Fruit fly (Drosophila melanogaster): ENCODE data around the gene P5CDh2.

P5CDh2 gene

DNA sequence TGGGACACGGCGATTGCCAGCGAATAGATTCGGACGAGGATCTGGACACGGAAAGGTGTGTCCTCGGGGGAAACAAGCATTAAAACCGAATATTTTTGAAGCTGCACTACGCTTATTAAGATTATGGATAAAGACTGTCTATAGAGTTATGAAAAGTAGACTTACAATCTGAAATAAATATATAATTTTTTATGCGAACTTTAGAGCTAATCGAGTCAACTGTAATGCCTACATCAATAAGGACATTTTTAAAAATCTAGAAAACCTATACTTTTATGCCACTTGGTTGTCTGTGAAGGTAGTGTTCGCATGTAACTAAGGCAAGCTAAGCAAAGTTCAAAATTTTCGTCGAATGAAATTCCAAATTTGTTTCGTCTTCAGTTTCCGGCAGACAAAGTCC, 4.3 kb upstream of the P5CDh2 start, which contains the start of gene CG31178:
Gene CG31178 (plus strand): TSS at position 301 of the 400 bp plus-strand sequence.
- TF ChIP-seq psq (optimal IDR thresholded peaks at IDR 0.05) = no peak
- TF ChIP-seq Dll (optimal IDR thresholded peaks at IDR 0.05) = no peak
- no peak for TF ChIP-seq usp (GFP tag; optimal IDR thresholded peaks at IDR 0.05)
- TF ChIP-seq EcR (GFP tag; optimal IDR thresholded peaks at IDR 0.05) = no peak
- no peak for TF ChIP-seq pan (optimal IDR thresholded peaks at IDR 0.05)
- TF ChIP-seq CG8478 (optimal IDR thresholded peaks at IDR 0.05) = no peak

dm6 chr3R:21874982-21875466, 2.7 kb upstream of the P5CDh2 start, which contains the start of gene CG6656:
CG6656 (plus strand) TSS chr3R:21875293.
- TF ChIP-seq EcR (GFP tag; optimal IDR thresholded peaks at IDR 0.05) (no peak), usp (GFP tag; optimal IDR thresholded peaks at IDR 0.05) (no peak), psq (optimal IDR thresholded peaks at IDR 0.05) (no peak), Dll (optimal IDR thresholded peaks at IDR 0.05) (no peak), pan (optimal IDR thresholded peaks at IDR 0.05) (peak; percentile 72), CG8478 (optimal IDR thresholded peaks at IDR 0.05) (peak; percentile 68)

DNA sequence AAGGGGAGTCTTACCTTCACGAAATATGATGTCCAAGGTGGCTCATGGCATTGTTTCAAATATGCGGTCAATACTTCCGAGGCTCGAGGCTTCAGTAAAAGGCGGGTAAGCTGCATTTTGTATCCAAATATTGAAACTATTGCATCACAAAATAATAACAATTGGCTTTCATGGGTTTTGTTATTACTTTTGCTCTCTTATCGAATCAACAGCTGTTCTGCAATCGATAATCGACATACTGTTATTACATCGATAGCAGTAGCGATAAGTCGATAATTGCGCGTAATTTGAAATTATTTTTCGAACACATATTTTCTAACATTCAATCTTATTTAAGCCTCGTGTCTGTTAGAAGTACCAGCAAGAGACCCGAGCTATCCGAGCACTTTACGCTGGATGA, 737 bp downstream of the P5CDh2 start, which contains the start of gene CG34148:
Gene CG34148 (minus strand): TSS at position 214 of the 400 bp plus-strand sequence.
- TF ChIP-seq pan (optimal IDR thresholded peaks at IDR 0.05) = no peak

- TF ChIP-seq Dll (optimal IDR thresholded peaks at IDR 0.05) = no peak
- no peak for TF ChIP-seq EcR (GFP tag; optimal IDR thresholded peaks at IDR 0.05)
- no peak for TF ChIP-seq CG8478 (optimal IDR thresholded peaks at IDR 0.05)
- TF ChIP-seq psq (optimal IDR thresholded peaks at IDR 0.05) = no peak
- no peak for TF ChIP-seq pan (optimal IDR thresholded peaks at IDR 0.05)
- TF ChIP-seq usp (GFP tag; optimal IDR thresholded peaks at IDR 0.05) = no peak
Observed at dm6 chr3R:21880510-21880909, 2.8 kb downstream of the P5CDh2 start, which contains the start of gene CG31465. CG31465 (plus strand) TSS chr3R:21880810.

- no peak for TF ChIP-seq Dll (optimal IDR thresholded peaks at IDR 0.05)
- no peak for TF ChIP-seq EcR (GFP tag; optimal IDR thresholded peaks at IDR 0.05)
Observed at dm6 chr3R:21884354-21884753, 6.6 kb downstream of the P5CDh2 start, which contains the start of gene fit. fit (minus strand) TSS chr3R:21884454.

DNA sequence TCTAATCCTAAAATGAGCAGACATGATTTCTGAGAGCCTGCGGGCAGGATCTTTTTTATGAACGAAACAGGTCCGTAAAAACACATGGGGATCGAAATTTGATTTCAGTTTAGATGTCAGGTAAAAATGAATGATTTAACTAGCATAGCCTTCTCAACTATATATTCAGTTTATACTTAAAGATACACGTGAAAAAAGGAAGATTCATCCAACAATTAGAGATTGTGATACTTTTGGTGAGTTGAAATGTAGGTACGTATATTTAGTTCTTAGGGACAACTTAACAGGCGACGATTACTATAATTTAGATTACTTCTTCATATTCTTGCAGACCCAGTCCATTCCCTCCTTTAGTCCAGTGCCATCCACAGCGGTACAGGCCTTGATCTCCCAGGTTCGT, 7.7 kb downstream of the P5CDh2 start, which contains the start of gene CG17819:
Gene CG17819 (minus strand): TSS at position 101 of the 400 bp plus-strand sequence.
- TF ChIP-seq pan (optimal IDR thresholded peaks at IDR 0.05) (no peak), CG8478 (optimal IDR thresholded peaks at IDR 0.05) (no peak)

DNA sequence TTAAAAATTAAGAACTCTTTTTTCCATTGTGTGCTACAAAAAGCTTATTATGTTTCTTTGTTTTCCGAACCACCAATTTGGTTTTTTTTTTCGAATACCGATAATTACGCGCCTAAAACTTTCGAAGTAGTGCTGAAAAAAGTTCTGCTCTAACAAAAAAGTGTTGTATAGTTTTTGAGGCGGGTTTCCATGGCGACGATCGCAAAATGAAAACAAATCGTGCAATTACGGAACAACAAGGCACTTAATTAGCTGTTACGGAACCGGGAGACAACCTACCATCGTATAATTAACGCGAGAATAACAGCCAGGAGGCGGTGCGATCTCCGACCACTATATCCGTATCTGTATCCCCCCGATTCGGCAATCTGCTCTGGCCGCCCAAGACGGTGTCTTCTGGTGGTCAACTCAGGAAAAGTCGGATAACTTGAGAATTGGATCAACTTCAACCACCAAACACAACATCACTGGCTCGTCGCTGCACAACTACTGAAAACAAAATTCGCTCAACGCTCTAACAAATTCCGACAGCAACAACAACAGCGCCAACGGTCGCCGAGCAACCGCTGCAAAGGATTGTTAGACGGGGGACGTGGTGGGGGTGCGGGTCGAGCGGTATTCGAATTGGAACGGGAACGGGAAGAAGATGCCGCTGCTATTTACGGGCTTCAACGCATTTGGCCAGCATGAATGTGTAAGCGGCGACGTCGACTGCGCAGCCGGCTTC, 9.3 kb downstream of the P5CDh2 start, which contains the start of the genes CG6678 and dnd:
Gene CG6678 (plus strand): TSS at position 169 of the 727 bp plus-strand sequence.
Gene dnd (minus strand): TSS at position 495 of the 727 bp plus-strand sequence.
- TF ChIP-seq Dll (optimal IDR thresholded peaks at IDR 0.05) (no peak), EcR (GFP tag; optimal IDR thresholded peaks at IDR 0.05) (no peak), psq (optimal IDR thresholded peaks at IDR 0.05) (no peak), CG8478 (optimal IDR thresholded peaks at IDR 0.05) (no peak), pan (optimal IDR thresholded peaks at IDR 0.05) (no peak)

- TF ChIP-seq EcR (GFP tag; optimal IDR thresholded peaks at IDR 0.05) = no peak
- TF ChIP-seq CG8478 (optimal IDR thresholded peaks at IDR 0.05) = no peak
- TF ChIP-seq usp (GFP tag; optimal IDR thresholded peaks at IDR 0.05) = no peak
- no peak for TF ChIP-seq Dll (optimal IDR thresholded peaks at IDR 0.05)
- no peak for TF ChIP-seq pan (optimal IDR thresholded peaks at IDR 0.05)
- TF ChIP-seq psq (optimal IDR thresholded peaks at IDR 0.05) = no peak
Observed at dm6 chr3R:21887588-21888007, 9.9 kb downstream of the P5CDh2 start.

- TF ChIP-seq CG8478 (optimal IDR thresholded peaks at IDR 0.05) (no peak), pan (optimal IDR thresholded peaks at IDR 0.05) (no peak), EcR (GFP tag; optimal IDR thresholded peaks at IDR 0.05) (no peak), Dll (optimal IDR thresholded peaks at IDR 0.05) (no peak), usp (GFP tag; optimal IDR thresholded peaks at IDR 0.05) (no peak), psq (optimal IDR thresholded peaks at IDR 0.05) (no peak)
Observed at dm6 chr3R:21888696-21889602, 11.2 kb downstream of the P5CDh2 start, which contains the start of gene CG43844. CG43844 (plus strand) TSS chr3R:21889539.

DNA sequence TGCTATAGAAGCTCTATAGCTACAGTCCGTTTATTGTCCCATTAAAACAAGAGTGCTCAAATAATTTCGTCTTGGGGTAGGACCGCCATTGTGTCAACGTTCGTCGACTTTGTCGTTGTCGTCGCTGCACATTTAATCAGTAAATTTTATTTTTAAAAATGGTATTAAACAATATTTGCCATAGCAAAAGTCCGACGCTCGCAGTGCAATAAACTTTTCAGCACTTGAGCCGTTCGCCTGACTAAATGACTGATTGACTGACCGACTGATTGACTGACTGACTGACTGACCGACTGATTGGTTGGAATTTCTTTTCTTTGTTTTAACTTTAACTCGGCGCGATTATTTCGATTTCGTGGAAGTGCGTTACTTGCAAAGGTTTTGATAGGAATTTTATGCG, 12.2 kb downstream of the P5CDh2 start:
- no peak for TF ChIP-seq usp (GFP tag; optimal IDR thresholded peaks at IDR 0.05)
- TF ChIP-seq CG8478 (optimal IDR thresholded peaks at IDR 0.05) = no peak
- peak; percentile 37 to 39 for TF ChIP-seq EcR (GFP tag; optimal IDR thresholded peaks at IDR 0.05)

DNA sequence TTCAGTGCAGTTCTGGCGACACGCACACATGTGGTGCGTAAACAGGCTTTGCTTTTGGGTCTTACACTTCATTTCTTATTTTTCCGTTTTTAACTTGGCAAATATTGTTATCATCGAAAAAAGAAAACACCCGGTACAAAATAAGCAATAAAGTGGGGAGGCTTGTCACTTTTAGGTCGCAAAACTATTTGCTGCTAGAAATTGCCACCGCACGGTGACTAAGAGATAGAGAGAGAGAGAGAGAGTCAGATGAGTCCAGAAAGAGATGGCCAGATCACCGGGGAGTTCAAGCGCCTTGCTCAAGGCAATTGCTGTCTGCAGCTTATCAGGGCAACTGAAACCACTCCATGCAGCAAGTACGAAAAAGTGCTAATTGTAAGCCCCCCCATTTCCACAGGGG, 13.0 kb downstream of the P5CDh2 start:
- TF ChIP-seq Dll (optimal IDR thresholded peaks at IDR 0.05) (no peak), EcR (GFP tag; optimal IDR thresholded peaks at IDR 0.05) (peak in 1 of 2 experiments; percentile 51)

DNA sequence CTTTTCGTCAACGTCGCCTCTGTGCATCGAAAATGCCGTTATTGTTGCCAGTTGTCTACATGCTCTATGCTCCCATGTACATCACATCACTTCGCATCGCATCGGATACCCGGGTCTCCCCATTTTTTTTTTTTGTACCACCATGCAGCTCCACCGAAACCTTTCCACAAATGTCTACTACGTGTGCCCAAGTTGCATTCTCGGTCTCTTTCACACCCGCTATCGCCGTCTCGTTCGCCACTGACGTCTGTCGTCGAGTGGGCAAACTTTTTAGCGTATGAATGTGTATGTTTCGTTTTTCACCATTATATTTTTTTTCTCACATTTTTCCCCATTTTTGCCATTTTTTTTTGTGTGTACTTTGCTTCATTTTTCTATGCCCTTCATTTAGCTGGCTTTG, 14.7 kb downstream of the P5CDh2 start:
- no peak for TF ChIP-seq EcR (GFP tag; optimal IDR thresholded peaks at IDR 0.05)
- TF ChIP-seq Dll (optimal IDR thresholded peaks at IDR 0.05) = no peak
- TF ChIP-seq usp (GFP tag; optimal IDR thresholded peaks at IDR 0.05) = no peak
- no peak for TF ChIP-seq pan (optimal IDR thresholded peaks at IDR 0.05)
- TF ChIP-seq CG8478 (optimal IDR thresholded peaks at IDR 0.05) = no peak
- TF ChIP-seq psq (optimal IDR thresholded peaks at IDR 0.05) = no peak
